Fruit fly (Drosophila melanogaster): ENCODE measurements around the gene CG44090.

CG44090 gene

DNA sequence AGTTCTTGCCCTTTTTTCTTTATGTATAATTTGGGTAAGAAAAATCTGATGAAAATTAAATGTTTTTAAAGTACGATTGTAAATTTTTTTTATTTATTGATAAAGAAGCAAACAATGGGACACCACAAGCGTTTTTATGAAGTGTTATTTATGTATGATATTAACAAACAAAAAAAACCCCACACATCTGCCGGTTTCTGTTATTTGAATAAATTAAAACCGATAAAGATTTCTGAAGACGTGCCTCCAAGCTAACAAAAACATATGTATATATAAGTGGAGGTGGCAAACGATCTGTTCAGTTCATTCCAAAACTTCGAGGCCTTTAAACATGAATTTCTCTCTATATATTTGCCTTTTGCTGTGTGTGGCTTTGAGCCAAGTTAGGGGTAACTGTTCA is 20.6 kb downstream of the CG44090 start, which contains the start of gene CG42822:
Gene CG42822 (plus strand): TSS at position 301 of the 400 bp plus-strand sequence.
- no peak for TF ChIP-seq CG8478 (optimal IDR thresholded peaks at IDR 0.05)

DNA sequence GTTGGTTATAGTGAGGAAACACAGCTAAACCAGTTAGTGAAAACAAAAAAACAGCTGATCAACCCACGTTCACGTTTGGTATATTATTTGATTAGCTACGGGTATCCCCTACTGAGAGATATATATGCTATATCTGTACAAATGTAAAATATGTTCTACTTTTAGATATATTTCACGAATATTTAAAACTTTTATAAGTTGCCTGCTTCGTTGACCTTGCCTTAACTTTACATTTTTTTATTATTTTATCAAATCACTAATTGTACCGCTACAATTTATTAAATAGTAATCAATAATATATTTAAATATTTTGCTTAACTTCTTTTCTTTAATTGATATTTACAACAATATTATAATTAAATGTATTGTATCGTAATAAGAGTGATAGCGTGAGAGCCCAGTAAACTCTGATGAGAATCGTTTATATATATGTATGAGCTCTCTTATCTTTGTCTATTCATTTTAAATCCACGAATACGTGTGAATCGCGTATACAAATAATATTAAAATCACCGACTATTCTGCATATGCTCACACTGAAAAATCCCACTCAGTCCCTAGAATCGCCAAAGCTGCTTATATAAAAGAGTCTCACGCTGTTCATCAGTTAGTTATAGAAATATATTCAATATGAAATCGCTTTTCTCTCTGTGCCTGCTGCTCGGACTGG is 21.6 kb downstream of the CG44090 start, which contains the start of gene CG42821:
Gene CG42821 (plus strand): TSS at position 620 of the 670 bp plus-strand sequence.
- TF ChIP-seq CG8478 (optimal IDR thresholded peaks at IDR 0.05) = no peak
- TF ChIP-seq CTCF (optimal IDR thresholded peaks at IDR 0.05) = no peak

dm6 chr3R:17410808-17411207 is 23.4 kb downstream of the CG44090 start, which contains the start of gene CG5863:
Gene CG5863 (plus strand): TSS chr3R:17411108.
- TF ChIP-seq CTCF (optimal IDR thresholded peaks at IDR 0.05) (no peak), CG8478 (optimal IDR thresholded peaks at IDR 0.05) (no peak)

DNA sequence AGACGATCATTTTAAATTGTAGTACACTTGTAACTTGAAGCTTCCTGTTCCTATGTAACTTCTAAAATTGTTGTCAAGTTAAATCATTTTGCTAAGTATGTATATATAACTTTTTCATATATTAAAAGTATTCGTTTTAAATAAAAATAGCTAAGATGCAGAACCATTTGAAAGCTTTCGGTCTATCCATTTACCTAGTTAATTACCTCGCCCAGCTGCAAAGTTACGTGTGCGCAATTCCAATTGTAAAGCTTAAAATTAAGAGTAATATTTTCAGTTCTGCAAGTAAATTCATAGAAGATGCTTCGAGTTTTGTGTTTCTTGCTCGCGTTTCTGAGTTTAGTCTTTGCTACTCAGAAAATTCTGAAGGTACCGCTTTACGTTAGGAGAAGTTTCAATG is 24.9 kb downstream of the CG44090 start, which contains the start of gene CG5860:
Gene CG5860 (plus strand): TSS at position 301 of the 400 bp plus-strand sequence.
- TF ChIP-seq CTCF (optimal IDR thresholded peaks at IDR 0.05) (no peak), CG8478 (optimal IDR thresholded peaks at IDR 0.05) (no peak)

dm6 chr3R:17407576-17407975 is 26.7 kb downstream of the CG44090 start, which contains the start of gene CG17283:
Gene CG17283 (plus strand): TSS chr3R:17407876.
- TF ChIP-seq CG8478 (optimal IDR thresholded peaks at IDR 0.05) (no peak), CTCF (optimal IDR thresholded peaks at IDR 0.05) (no peak)

DNA sequence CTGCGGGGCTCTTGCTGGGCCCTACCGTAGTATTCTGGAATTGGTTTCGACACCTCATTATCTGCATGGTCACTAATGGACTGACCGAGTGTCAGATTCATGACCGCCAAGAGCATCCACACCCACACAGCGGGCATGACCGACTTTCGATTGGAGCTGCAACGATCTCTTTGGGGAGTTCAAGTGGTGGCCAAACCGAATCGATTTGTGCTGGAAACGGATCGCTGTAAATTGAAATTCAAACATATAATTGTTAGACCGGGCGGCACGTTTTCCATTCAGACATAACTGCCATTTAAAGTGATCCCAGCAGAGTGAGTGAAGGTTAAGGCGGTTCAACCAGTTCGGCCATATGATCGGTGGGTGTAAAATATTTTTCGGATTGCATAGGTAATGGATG is 27.8 kb downstream of the CG44090 start, which contains the start of the genes CG42824 and CG42798:
Gene CG42824 (minus strand): TSS at position 101 of the 400 bp plus-strand sequence.
Gene CG42798 (plus strand): TSS at position 268 of the 400 bp plus-strand sequence.
- TF ChIP-seq CG8478 (optimal IDR thresholded peaks at IDR 0.05) = no peak
- no peak for TF ChIP-seq CTCF (optimal IDR thresholded peaks at IDR 0.05)

dm6 chr3R:17405009-17405408 is 29.2 kb downstream of the CG44090 start, which contains the start of gene CG42823:
Gene CG42823 (minus strand): TSS chr3R:17405109.
- TF ChIP-seq CTCF (optimal IDR thresholded peaks at IDR 0.05) = no peak
- no peak for TF ChIP-seq CG8478 (optimal IDR thresholded peaks at IDR 0.05)

DNA sequence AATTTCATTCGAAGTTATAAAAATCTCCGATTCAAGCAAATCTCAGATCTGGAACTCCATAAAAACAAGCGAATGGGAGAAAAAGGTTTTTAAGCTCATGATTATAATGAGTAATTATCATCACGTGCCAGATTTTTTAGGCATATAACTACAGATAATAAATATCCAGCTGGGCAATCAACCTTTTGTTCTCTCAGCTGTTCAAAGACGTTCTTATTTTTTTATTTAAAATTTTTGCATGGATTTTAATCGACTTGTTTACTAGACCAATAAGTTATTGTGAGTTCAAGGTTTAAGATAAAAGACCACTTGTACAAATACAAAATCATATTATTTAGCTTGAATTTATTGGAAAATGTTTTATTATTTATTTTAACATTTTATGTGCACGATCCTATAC is 30.1 kb downstream of the CG44090 start:
- no peak for TF ChIP-seq CG8478 (optimal IDR thresholded peaks at IDR 0.05)
- no peak for TF ChIP-seq CTCF (optimal IDR thresholded peaks at IDR 0.05)

DNA sequence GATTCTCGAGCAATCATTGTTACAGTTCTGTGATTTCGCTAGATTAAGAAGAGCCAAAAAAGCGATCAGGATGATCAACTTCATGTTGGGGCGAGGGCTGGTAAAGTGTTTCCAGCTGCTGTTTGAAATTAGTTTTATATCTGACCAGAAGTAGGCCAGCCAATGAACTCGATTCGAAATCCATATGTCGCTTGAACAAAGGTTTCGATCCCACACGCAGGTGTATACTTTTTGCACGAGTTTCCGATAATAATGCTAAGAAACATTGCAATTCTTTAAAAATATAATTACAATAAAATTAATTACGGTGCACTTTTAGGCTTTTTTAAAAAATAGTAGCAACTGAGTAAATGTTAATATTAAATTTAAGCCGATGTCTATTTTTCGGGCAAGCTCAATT is 30.6 kb downstream of the CG44090 start, which contains the start of gene CG34280:
Gene CG34280 (minus strand): TSS at position 101 of the 400 bp plus-strand sequence.
- no peak for TF ChIP-seq CTCF (optimal IDR thresholded peaks at IDR 0.05)
- no peak for TF ChIP-seq CG8478 (optimal IDR thresholded peaks at IDR 0.05)

- no peak for TF ChIP-seq CG8478 (optimal IDR thresholded peaks at IDR 0.05)
- no peak for TF ChIP-seq CTCF (optimal IDR thresholded peaks at IDR 0.05)
Measured at dm6 chr3R:17403188-17403587, 31.0 kb downstream of the CG44090 start, which contains the start of gene CG34279. Gene CG34279 (minus strand): TSS chr3R:17403288.

dm6 chr3R:17402434-17402833 is 31.8 kb downstream of the CG44090 start, which contains the start of gene Sur-8:
Gene Sur-8 (minus strand): TSS chr3R:17402515.
- TF ChIP-seq CG8478 (optimal IDR thresholded peaks at IDR 0.05) (no peak), CTCF (optimal IDR thresholded peaks at IDR 0.05) (peak; percentile 90 to 92)

- TF ChIP-seq CG8478 (optimal IDR thresholded peaks at IDR 0.05) (no peak), CTCF (optimal IDR thresholded peaks at IDR 0.05) (peak; percentile 38 to 43)
Measured at dm6 chr3R:17401289-17401752, 32.9 kb downstream of the CG44090 start.

DNA sequence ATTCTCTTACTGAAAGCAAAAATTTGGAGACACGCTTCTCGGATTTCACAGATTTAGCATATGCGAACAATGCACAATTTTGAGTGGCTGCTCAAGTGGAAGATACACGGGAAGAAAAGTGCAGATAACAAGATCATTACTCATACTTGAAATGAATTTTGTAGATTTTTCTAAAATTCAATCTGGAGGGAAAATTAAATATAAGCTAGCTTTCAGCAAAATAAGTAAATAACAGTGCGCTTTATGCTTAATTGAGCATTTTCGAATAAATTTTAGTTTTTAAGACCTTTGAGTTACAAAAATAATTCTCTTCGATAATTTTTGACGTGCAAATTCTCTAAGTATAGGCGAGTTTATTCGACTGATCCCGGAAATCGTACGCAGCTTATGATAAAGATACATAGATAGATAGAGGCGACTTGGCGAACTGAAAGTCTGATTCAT is 33.5 kb downstream of the CG44090 start:
- no peak for TF ChIP-seq CG8478 (optimal IDR thresholded peaks at IDR 0.05)
- no peak for TF ChIP-seq CTCF (optimal IDR thresholded peaks at IDR 0.05)

DNA sequence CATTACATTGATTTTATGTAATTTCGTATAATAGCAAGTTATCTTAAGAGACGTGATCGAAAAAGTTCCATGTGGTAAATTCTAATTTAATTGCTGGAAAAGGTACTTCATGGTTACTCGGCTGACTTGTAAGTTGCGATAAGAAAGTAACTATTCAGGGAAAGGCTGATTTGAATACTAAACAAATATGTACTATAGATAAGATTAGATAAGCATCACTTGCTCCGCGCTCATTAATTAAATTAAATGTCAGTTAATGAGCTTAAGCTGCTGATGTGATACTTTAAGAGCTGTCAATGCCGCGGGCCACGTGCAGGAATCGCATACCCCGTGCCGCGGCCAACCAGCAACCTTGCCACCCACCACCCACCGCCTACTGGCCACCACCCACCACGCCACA is 34.1 kb downstream of the CG44090 start:
- no peak for TF ChIP-seq CTCF (optimal IDR thresholded peaks at IDR 0.05)
- no peak for TF ChIP-seq CG8478 (optimal IDR thresholded peaks at IDR 0.05)

DNA sequence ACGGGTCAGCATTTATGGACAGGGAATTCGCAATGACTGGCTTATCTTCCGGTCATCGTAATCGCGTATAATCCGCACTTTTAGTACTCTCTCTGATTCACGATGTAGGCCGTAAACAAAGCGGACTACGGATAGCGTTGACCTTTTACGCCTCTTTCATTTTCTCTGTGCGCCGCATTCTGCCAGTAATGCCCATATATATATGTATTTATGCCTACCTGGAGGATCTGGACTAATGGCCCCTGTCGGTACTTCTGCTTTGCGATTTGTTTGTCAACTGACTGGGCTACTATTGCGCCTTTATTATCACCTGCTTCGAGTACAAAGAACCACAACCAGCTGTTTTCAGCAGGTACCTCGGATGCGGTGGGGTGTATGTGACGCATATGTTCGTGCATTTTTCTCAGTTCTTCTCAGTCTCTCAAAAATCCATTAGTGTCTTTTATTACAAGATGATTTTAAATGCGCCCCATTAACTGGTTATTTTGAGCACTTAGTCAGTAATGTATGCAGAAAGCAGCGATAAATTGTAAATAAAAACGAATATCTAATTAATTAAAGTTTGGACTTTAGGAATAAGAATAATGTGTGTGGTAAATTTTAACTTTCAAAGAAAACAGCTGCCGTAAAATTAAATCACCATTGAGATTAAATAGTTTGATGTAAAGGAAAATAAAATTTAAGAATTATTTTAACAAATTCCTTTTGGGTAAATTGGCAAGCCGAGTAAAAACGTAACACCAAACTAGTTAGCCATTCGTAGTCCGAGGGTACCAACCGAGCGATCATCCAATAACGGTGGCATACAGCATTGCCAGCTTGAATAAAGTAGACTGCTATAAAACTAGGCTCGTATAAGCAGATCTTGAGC is 39.7 kb downstream of the CG44090 start, which contains the start of gene CREG:
Gene CREG (minus strand): TSS at position 323 of the 871 bp plus-strand sequence.
- no peak for TF ChIP-seq CG8478 (optimal IDR thresholded peaks at IDR 0.05)
- no peak for TF ChIP-seq CTCF (optimal IDR thresholded peaks at IDR 0.05)
